Worm (Caenorhabditis elegans) whole organism, late embryonic: ENCODE results near the gene T27F7.12.

Source experiments
- ceh-2 ChIP-seq: sonication (generic microtip); optimal IDR thresholded peaks from 2 replicates; lab custom pipeline; 2016; ENCODE audit warnings: missing genotype, missing genetic modification characterization, missing compliant biosample characterization
- ceh-6 ChIP-seq: fragments of 200-800 bp; sonication (Bioruptor generic); optimal IDR thresholded peaks from 2 replicates; lab custom pipeline; 2018; ENCODE audit warnings: mild to moderate bottlenecking, missing genetic modification characterization, missing compliant biosample characterization
- eyg-1 ChIP-seq: sonication (generic microtip); optimal IDR thresholded peaks from 2 replicates; lab custom pipeline; 2016; ENCODE audit warnings: missing genotype, missing genetic modification characterization, missing compliant biosample characterization
- fkh-10 ChIP-seq: fragments of 150-350 bp; optimal IDR thresholded peaks from 2 replicates; lab custom pipeline; 2014; ENCODE audit warnings: missing biosample characterization, missing genetic modification reagents, missing genetic modification characterization
- hlh-15 ChIP-seq: sonication (generic microtip); optimal IDR thresholded peaks from 2 replicates; lab custom pipeline; 2016; ENCODE audit warnings: missing genetic modification characterization, missing compliant biosample characterization
- nfya-1 ChIP-seq: sonication (generic microtip); optimal IDR thresholded peaks from 2 replicates; lab custom pipeline; 2017; ENCODE audit warnings: missing genetic modification characterization, mild to moderate bottlenecking, missing compliant biosample characterization, antibody characterized with exemption, moderate library complexity
- pha-4 ChIP-seq: fragments of 150-350 bp; optimal IDR thresholded peaks from 2 replicates; lab custom pipeline; 2018; ENCODE audit warnings: missing biosample characterization, missing genetic modification reagents, missing genetic modification characterization
- ref-2 ChIP-seq: sonication (generic microtip); optimal IDR thresholded peaks from 2 replicates; lab custom pipeline; 2016; ENCODE audit warnings: missing genetic modification characterization, missing compliant biosample characterization
- rnt-1 ChIP-seq: sonication (generic microtip); optimal IDR thresholded peaks from 2 replicates; lab custom pipeline; 2016; ENCODE audit warnings: missing genetic modification characterization, missing compliant biosample characterization
- syd-9 ChIP-seq: sonication (generic microtip); optimal IDR thresholded peaks from 2 replicates; lab custom pipeline; 2016; ENCODE audit warnings: mild to moderate bottlenecking, missing genetic modification characterization, moderate library complexity, missing compliant biosample characterization
- unc-3 ChIP-seq, 2 experiments: fragments of 200-800 bp in 1 of 2; sonication (Bioruptor generic) in 1 of 2; sonication (generic microtip) in 1 of 2; conservative IDR thresholded peaks in 1 of 2; optimal IDR thresholded peaks in 1 of 2; 2 replicates each; pipeline versions ENCODE4 v1.3.6 to Lab custom; 2016 to 2022; ENCODE audit warnings: missing compliant biosample characterization in 2 of 2, missing genetic modification characterization in 2 of 2, missing genetic modification reagents in 1 of 2

DNA sequence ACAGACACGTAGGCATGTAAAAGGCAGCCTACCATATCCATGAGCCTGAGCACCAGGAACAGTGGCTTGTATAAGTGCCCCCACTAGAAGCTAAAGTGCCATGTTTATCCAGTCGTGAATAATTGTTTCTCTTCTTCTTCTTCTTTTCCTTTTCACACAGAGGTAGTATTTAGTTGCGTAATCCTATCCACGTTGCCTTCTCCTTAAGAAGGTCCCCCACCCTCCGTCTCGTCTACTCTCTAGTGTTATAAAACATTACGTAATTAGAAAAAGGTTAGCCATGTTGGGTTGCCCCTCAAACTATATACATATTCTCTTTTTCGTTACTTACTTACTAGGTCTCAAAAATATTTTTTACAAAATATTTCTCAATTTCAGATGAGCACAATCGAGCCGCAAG lies 3.2 kb upstream of the T27F7.12 start:
- no peak for TF ChIP-seq nfya-1 (tag; lab: Kevin White, UChicago)
- no peak for TF ChIP-seq pha-4 (tag; lab: Kevin White, UChicago)
- TF ChIP-seq eyg-1 (tag; lab: Kevin White, UChicago): no peak
- TF ChIP-seq unc-3 (GFP tag; conservative IDR thresholded peaks at IDR 0.05; lab: Robert Waterston, UW): no peak
- no peak for TF ChIP-seq unc-3 (tag; optimal IDR thresholded peaks at IDR 0.05; lab: Kevin White, UChicago)
- no peak for TF ChIP-seq ceh-2 (tag; lab: Kevin White, UChicago)
- TF ChIP-seq rnt-1 (tag; lab: Kevin White, UChicago): no peak
- TF ChIP-seq fkh-10 (GFP tag; lab: Kevin White, UChicago): no peak
- TF ChIP-seq ceh-6 (GFP tag; lab: Kevin White, UChicago): no peak
- no peak for TF ChIP-seq ref-2 (tag; lab: Kevin White, UChicago)
- TF ChIP-seq syd-9 (tag; lab: Kevin White, UChicago): no peak
- no peak for TF ChIP-seq hlh-15 (tag; lab: Kevin White, UChicago)
